Fruit fly (Drosophila melanogaster) whole organism, prepupa: Measurements from ENCODE around the gene CG17834.

Source experiments
- Blimp-1 ChIP-seq: fragments of 200-800 bp; sonication (Bioruptor generic); optimal IDR thresholded peaks from 3 replicates; lab custom pipeline; 2017; ENCODE audit warnings: missing biosample characterization, missing genetic modification characterization, mild to moderate bottlenecking, moderate library complexity, missing genetic modification reagents
- CG10631 ChIP-seq: fragments of 200-800 bp; sonication (Bioruptor generic); optimal IDR thresholded peaks from 2 replicates; lab custom pipeline; 2016; ENCODE audit warnings: missing biosample characterization, missing genetic modification characterization
- CG11294 ChIP-seq: fragments of 200-800 bp; sonication (Bioruptor generic); IDR thresholded peaks from 2 replicates; pipeline ENCODE4 v1.3.6; 2022; ENCODE audit warnings: missing biosample characterization, missing genetic modification characterization
- CG11762 ChIP-seq: fragments of 200-800 bp; sonication (Bioruptor generic); optimal IDR thresholded peaks from 3 replicates; lab custom pipeline; 2016; ENCODE audit warnings: missing biosample characterization, missing genetic modification characterization; ENCODE audit not compliant: insufficient read depth
- CG11902 ChIP-seq: fragments of 200-800 bp; sonication (Bioruptor generic); optimal IDR thresholded peaks from 3 replicates; lab custom pipeline; 2016; ENCODE audit warnings: missing biosample characterization, missing genetic modification characterization
- CG15336 ChIP-seq: fragments of 200-800 bp; sonication (Bioruptor generic); IDR thresholded peaks from 2 replicates; pipeline ENCODE4 v1.3.6; 2022; ENCODE audit warnings: missing biosample characterization, missing genetic modification characterization
- CG1621 ChIP-seq: fragments of 200-800 bp; sonication (Bioruptor generic); optimal IDR thresholded peaks from 3 replicates; lab custom pipeline; 2018; ENCODE audit warnings: missing biosample characterization, mild to moderate bottlenecking, missing genetic modification characterization
- CG3032 ChIP-seq: fragments of 200-800 bp; optimal IDR thresholded peaks from 2 replicates; lab custom pipeline; 2019; ENCODE audit warnings: missing biosample characterization, mild to moderate bottlenecking, missing genetic modification characterization, moderate library complexity
- CG31627 ChIP-seq: fragments of 200-800 bp; sonication (Bioruptor generic); optimal IDR thresholded peaks from 3 replicates; lab custom pipeline; 2016; ENCODE audit warnings: missing biosample characterization, missing genetic modification characterization
- CG32006 ChIP-seq: fragments of 200-800 bp; sonication (Bioruptor generic); optimal IDR thresholded peaks from 3 replicates; lab custom pipeline; 2017; ENCODE audit warnings: missing biosample characterization, mild to moderate bottlenecking, missing genetic modification characterization
- CG34406 ChIP-seq: fragments of 200-800 bp; sonication (Bioruptor generic); optimal IDR thresholded peaks from 3 replicates; lab custom pipeline; 2016; ENCODE audit warnings: missing biosample characterization, missing genetic modification characterization
- CG3919 ChIP-seq: fragments of 200-800 bp; sonication (Bioruptor generic); optimal IDR thresholded peaks from 3 replicates; lab custom pipeline; 2016; ENCODE audit warnings: missing biosample characterization, missing genetic modification characterization
- CG6163 ChIP-seq: fragments of 200-800 bp; sonication (Bioruptor generic); IDR thresholded peaks from 3 replicates; pipeline ENCODE4 v1.3.6; 2022; ENCODE audit warnings: missing biosample characterization, missing genetic modification characterization
- CG6276 ChIP-seq: fragments of 200-800 bp; sonication (Bioruptor generic); optimal IDR thresholded peaks from 2 replicates; lab custom pipeline; 2017; ENCODE audit warnings: missing biosample characterization, mild to moderate bottlenecking, missing genetic modification characterization
- CG6808 ChIP-seq: fragments of 200-800 bp; sonication (Bioruptor generic); optimal IDR thresholded peaks from 3 replicates; lab custom pipeline; 2017; ENCODE audit warnings: missing biosample characterization, missing genetic modification characterization, mild to moderate bottlenecking, moderate library complexity, missing genetic modification reagents
- CG6854 ChIP-seq: fragments of 200-800 bp; sonication (Bioruptor generic); optimal IDR thresholded peaks from 2 replicates; lab custom pipeline; 2017; ENCODE audit warnings: missing biosample characterization, mild to moderate bottlenecking, missing genetic modification characterization
- CG8119 ChIP-seq: fragments of 200-800 bp; sonication (Bioruptor generic); IDR thresholded peaks from 3 replicates; pipeline ENCODE4 v1.3.6; 2022; ENCODE audit warnings: missing biosample characterization, missing genetic modification characterization
- CG8319 ChIP-seq: fragments of 200-800 bp; sonication (Bioruptor generic); optimal IDR thresholded peaks from 3 replicates; lab custom pipeline; 2016; ENCODE audit warnings: missing biosample characterization, missing genetic modification characterization
- CG9139 ChIP-seq: fragments of 200-800 bp; sonication (Bioruptor generic); optimal IDR thresholded peaks from 3 replicates; lab custom pipeline; 2017; ENCODE audit warnings: missing biosample characterization, mild to moderate bottlenecking, missing genetic modification characterization
- Eip75B ChIP-seq: fragments of 200-800 bp; sonication (Bioruptor generic); optimal IDR thresholded peaks from 3 replicates; lab custom pipeline; 2016; ENCODE audit warnings: missing biosample characterization, missing genetic modification characterization
- Eip78C ChIP-seq: fragments of 200-800 bp; sonication (Bioruptor generic); peaks from one replicate; lab custom pipeline; 2016; ENCODE audit warnings: missing biosample characterization, missing genetic modification characterization
- Eip93F ChIP-seq: fragments of 200-800 bp; sonication (Bioruptor generic); optimal IDR thresholded peaks from 2 replicates; lab custom pipeline; 2016; ENCODE audit warnings: missing biosample characterization, mild to moderate bottlenecking, missing genetic modification characterization
- Ets21C ChIP-seq: fragments of 200-800 bp; sonication (Bioruptor generic); optimal IDR thresholded peaks from 3 replicates; lab custom pipeline; 2016; ENCODE audit warnings: missing biosample characterization, missing genetic modification characterization
- Ets96B ChIP-seq: fragments of 200-800 bp; optimal IDR thresholded peaks from 2 replicates; lab custom pipeline; 2019; ENCODE audit warnings: missing biosample characterization, mild to moderate bottlenecking, missing genetic modification characterization, moderate library complexity
- Gug ChIP-seq: fragments of 200-800 bp; sonication (Bioruptor generic); IDR thresholded peaks from 2 replicates; pipeline ENCODE4 v1.3.6; 2022; ENCODE audit warnings: missing biosample characterization, missing genetic modification characterization
- Hr38 ChIP-seq: sonication (Bioruptor generic); optimal IDR thresholded peaks from 2 replicates; lab custom pipeline; 2016; ENCODE audit warnings: missing biosample characterization, missing genetic modification characterization
- Hr39 ChIP-seq: fragments of 200-800 bp; sonication (Bioruptor generic); optimal IDR thresholded peaks from 2 replicates; lab custom pipeline; 2016; ENCODE audit warnings: missing biosample characterization, missing genetic modification characterization
- Hr4 ChIP-seq: fragments of 200-800 bp; sonication (Bioruptor generic); optimal IDR thresholded peaks from 3 replicates; lab custom pipeline; 2016; ENCODE audit warnings: missing biosample characterization, missing genetic modification characterization
- Met ChIP-seq: fragments of 200-800 bp; sonication (Bioruptor generic); optimal IDR thresholded peaks from 3 replicates; lab custom pipeline; 2016; ENCODE audit warnings: missing biosample characterization, missing genetic modification characterization
- Smox ChIP-seq: fragments of 200-800 bp; sonication (Bioruptor generic); optimal IDR thresholded peaks from 3 replicates; lab custom pipeline; 2016; ENCODE audit warnings: missing biosample characterization, missing genetic modification characterization
- Sox14 ChIP-seq: fragments of 200-800 bp; sonication (Bioruptor generic); optimal IDR thresholded peaks from 3 replicates; lab custom pipeline; 2016; ENCODE audit warnings: missing biosample characterization, missing genetic modification characterization
- Sox15 ChIP-seq: fragments of 200-800 bp; sonication (Bioruptor generic); optimal IDR thresholded peaks from 3 replicates; lab custom pipeline; 2016; ENCODE audit warnings: missing biosample characterization, missing genetic modification characterization
- acj6 ChIP-seq: fragments of 200-800 bp; sonication (Bioruptor generic); optimal IDR thresholded peaks from 3 replicates; lab custom pipeline; 2016; ENCODE audit warnings: missing biosample characterization, missing genetic modification characterization
- cyc ChIP-seq: fragments of 200-800 bp; sonication (Bioruptor generic); optimal IDR thresholded peaks from 3 replicates; lab custom pipeline; 2016; ENCODE audit warnings: missing biosample characterization, missing genetic modification characterization
- dsx ChIP-seq: fragments of 200-800 bp; optimal IDR thresholded peaks from 3 replicates; lab custom pipeline; 2019; ENCODE audit warnings: missing biosample characterization, mild to moderate bottlenecking, missing genetic modification characterization, moderate library complexity; ENCODE audit not compliant: poor library complexity, severe bottlenecking
- eg ChIP-seq: fragments of 200-800 bp; sonication (Bioruptor generic); IDR thresholded peaks from 3 replicates; pipeline ENCODE4 v1.3.6; 2022; ENCODE audit warnings: missing biosample characterization, missing genetic modification characterization
- esn ChIP-seq: fragments of 200-800 bp; sonication (Bioruptor generic); optimal IDR thresholded peaks from 2 replicates; lab custom pipeline; 2016; ENCODE audit warnings: missing biosample characterization, mild to moderate bottlenecking, missing genetic modification characterization, moderate library complexity
- fd59A ChIP-seq: fragments of 200-800 bp; sonication (Bioruptor generic); optimal IDR thresholded peaks from 2 replicates; lab custom pipeline; 2017; ENCODE audit warnings: missing biosample characterization, mild to moderate bottlenecking, missing genetic modification characterization, missing genetic modification reagents
- fd85E ChIP-seq: fragments of 200-800 bp; sonication (Bioruptor generic); optimal IDR thresholded peaks from 3 replicates; lab custom pipeline; 2016; ENCODE audit warnings: missing biosample characterization, missing genetic modification characterization
- fkh ChIP-seq: fragments of 200-800 bp; sonication (Bioruptor generic); optimal IDR thresholded peaks from 3 replicates; lab custom pipeline; 2017; ENCODE audit warnings: missing biosample characterization, mild to moderate bottlenecking, missing genetic modification characterization, moderate library complexity
- lz ChIP-seq: fragments of 200-800 bp; sonication (Bioruptor generic); optimal IDR thresholded peaks from 3 replicates; lab custom pipeline; 2016; ENCODE audit warnings: missing biosample characterization, missing genetic modification characterization
- net ChIP-seq: fragments of 200-800 bp; sonication (Bioruptor generic); optimal IDR thresholded peaks from 3 replicates; lab custom pipeline; 2016; ENCODE audit warnings: missing biosample characterization, missing genetic modification characterization
- pdm3 ChIP-seq: fragments of 200-800 bp; sonication (Bioruptor generic); optimal IDR thresholded peaks from 3 replicates; lab custom pipeline; 2016; ENCODE audit warnings: missing biosample characterization, missing genetic modification characterization
- salr ChIP-seq, 2 experiments: fragments of 200-800 bp; sonication (Bioruptor generic); optimal IDR thresholded peaks; 3 replicates each; lab custom pipeline; 2016 to 2018; ENCODE audit warnings: missing biosample characterization in 2 of 2, missing genetic modification characterization in 2 of 2, mild to moderate bottlenecking in 1 of 2
- spab ChIP-seq: fragments of 200-800 bp; sonication (Bioruptor generic); optimal IDR thresholded peaks from 2 replicates; lab custom pipeline; 2017; ENCODE audit warnings: missing biosample characterization, mild to moderate bottlenecking, missing genetic modification characterization, missing genetic modification reagents
- ss ChIP-seq, 2 experiments: fragments of 200-800 bp; sonication (Bioruptor generic); optimal IDR thresholded peaks; 2 replicates in 1 of 2; 3 replicates in 1 of 2; lab custom pipeline; 2017 to 2018; ENCODE audit warnings: mild to moderate bottlenecking in 2 of 2, missing biosample characterization in 2 of 2, missing genetic modification characterization in 2 of 2, moderate library complexity in 1 of 2
- topi ChIP-seq: fragments of 200-800 bp; sonication (Bioruptor generic); optimal IDR thresholded peaks from 3 replicates; lab custom pipeline; 2016; ENCODE audit warnings: missing biosample characterization, missing genetic modification characterization
- vri ChIP-seq: fragments of 200-800 bp; sonication (Bioruptor generic); optimal IDR thresholded peaks from 3 replicates; lab custom pipeline; 2016; ENCODE audit warnings: missing biosample characterization, mild to moderate bottlenecking, missing genetic modification characterization

Gene CG17834

DNA sequence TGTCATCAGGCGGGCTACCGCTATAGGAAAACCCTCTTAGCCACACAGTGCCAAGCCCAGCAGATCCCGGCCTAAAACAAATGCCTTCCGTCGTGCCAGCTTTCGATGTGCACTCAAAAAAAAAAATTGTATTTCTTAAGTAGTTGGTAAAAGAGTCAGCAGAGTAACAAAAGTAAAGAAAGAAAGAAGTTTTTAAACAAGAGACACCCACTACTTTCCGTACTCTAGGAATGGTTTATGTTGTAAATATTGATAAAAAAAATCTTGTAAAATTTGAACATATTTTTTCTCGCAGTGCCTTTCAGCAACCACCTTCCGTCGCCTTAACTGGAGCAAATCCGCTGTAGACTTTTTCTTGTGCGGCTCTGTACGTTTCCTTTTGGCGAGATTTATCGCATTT lies 44.0 kb downstream of the CG17834 start (continued):
- TF ChIP-seq CG8119 (peak; percentile 60; the same call in 1 of the 3 replicates), CG32006 (GFP tag; lab: Kevin White, UChicago) (peak; percentile 55), cyc (GFP tag; lab: Kevin White, UChicago) (peak; percentile 52), Blimp-1 (GFP tag; lab: Kevin White, UChicago) (no peak), CG6163 (peak; percentile 55; the same call in 2 of the 3 replicates), ss (GFP tag; optimal IDR thresholded peaks at IDR 0.05; lab: Kevin White, UChicago) (peak; percentile 37 to 56), CG10631 (peak; percentile 24), Hr38 (GFP tag; lab: Kevin White, UChicago) (no peak), CG6276 (no peak), spab (GFP tag; lab: Kevin White, UChicago) (peak; percentile 53), CG3919 (GFP tag; lab: Kevin White, UChicago) (peak; percentile 69), pdm3 (peak; percentile 65), CG8319 (GFP tag; lab: Kevin White, UChicago) (no peak), dsx (GFP tag; lab: Kevin White, UChicago) (peak; percentile 57), Met (GFP tag; lab: Kevin White, UChicago) (peak; percentile 62), Hr4 (peak; percentile 49), eg (no peak; the same call in 2 of the 3 replicates), CG6808 (GFP tag; lab: Kevin White, UChicago) (peak; percentile 62), Eip93F (GFP tag; lab: Kevin White, UChicago) (no peak), CG31627 (GFP tag; lab: Kevin White, UChicago) (peak; percentile 33), Sox15 (GFP tag; lab: Kevin White, UChicago) (no peak), CG9139 (GFP tag; lab: Kevin White, UChicago) (peak; percentile 35), fd85E (GFP tag; lab: Kevin White, UChicago) (no peak), Gug (GFP tag; lab: Robert Waterston, UW) (no peak), Hr39 (GFP tag; lab: Kevin White, UChicago) (peak; percentile 58), CG11294 (no peak), CG6854 (GFP tag; lab: Kevin White, UChicago) (no peak), CG11902 (peak; percentile 4), net (GFP tag; lab: Kevin White, UChicago) (peak; percentile 32), Smox (GFP tag; lab: Kevin White, UChicago) (peak; percentile 48), CG15336 (GFP tag; lab: Robert Waterston, UW) (peak; percentile 48; the same call in 1 of the 2 replicates), topi (GFP tag; lab: Kevin White, UChicago) (peak; percentile 59), vri (GFP tag; lab: Kevin White, UChicago) (peak; percentile 36), CG11762 (GFP tag; lab: Kevin White, UChicago) (peak; percentile 48), CG3032 (peak; percentile 50), fkh (GFP tag; lab: Kevin White, UChicago) (no peak), Eip78C (peak; percentile 91), salr (GFP tag; optimal IDR thresholded peaks at IDR 0.05; lab: Kevin White, UChicago) (peak in 1 of 2 experiments; percentile 4), fd59A (GFP tag; lab: Kevin White, UChicago) (peak; percentile 46)

DNA sequence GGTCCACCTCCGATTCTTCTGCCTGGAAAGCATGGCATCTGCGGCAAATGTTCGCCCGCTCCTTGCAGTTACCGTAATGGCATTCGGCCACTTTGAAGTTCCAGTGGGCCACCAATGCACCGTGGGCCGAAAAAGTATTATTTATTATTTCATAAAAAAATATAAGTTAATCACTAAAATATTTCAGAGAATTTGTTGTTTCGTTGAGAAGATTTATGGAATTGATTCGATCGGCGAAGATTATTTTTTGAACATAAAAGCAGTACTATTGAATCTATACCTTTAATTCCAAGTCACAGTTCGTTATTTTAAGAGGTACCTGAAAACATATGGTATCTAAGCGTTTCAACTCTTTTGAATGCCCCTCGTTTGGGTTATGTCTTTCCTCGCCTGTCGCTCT lies 45.3 kb downstream of the CG17834 start:
- TF ChIP-seq Gug (GFP tag; lab: Robert Waterston, UW): no peak
- TF ChIP-seq Sox14 (GFP tag; lab: Kevin White, UChicago): no peak
- TF ChIP-seq Met (GFP tag; lab: Kevin White, UChicago): no peak
- TF ChIP-seq Ets21C (GFP tag; lab: Kevin White, UChicago): no peak
- TF ChIP-seq CG11762 (GFP tag; lab: Kevin White, UChicago): no peak
- no peak for TF ChIP-seq Eip75B (GFP tag; lab: Kevin White, UChicago)
- TF ChIP-seq CG34406: no peak
- peak; percentile 49; the same call in 1 of the 3 replicates for TF ChIP-seq CG8119
- no peak for TF ChIP-seq CG1621 (tag; lab: Kevin White, UChicago)
- TF ChIP-seq CG6276: no peak
- TF ChIP-seq net (GFP tag; lab: Kevin White, UChicago): no peak
- TF ChIP-seq CG11902: no peak
- TF ChIP-seq Ets96B: peak; percentile 33
- no peak for TF ChIP-seq fkh (GFP tag; lab: Kevin White, UChicago)
- peak; percentile 20 for TF ChIP-seq lz
- no peak for TF ChIP-seq Blimp-1 (GFP tag; lab: Kevin White, UChicago)
- TF ChIP-seq Sox15 (GFP tag; lab: Kevin White, UChicago): no peak
- peak; percentile 47 for TF ChIP-seq acj6 (GFP tag; lab: Kevin White, UChicago)
- peak; percentile 27 for TF ChIP-seq esn (GFP tag; lab: Kevin White, UChicago)
- no peak for TF ChIP-seq Smox (GFP tag; lab: Kevin White, UChicago)
- peak; percentile 40 for TF ChIP-seq pdm3
- TF ChIP-seq CG15336 (GFP tag; lab: Robert Waterston, UW): peak; percentile 42
- TF ChIP-seq vri (GFP tag; lab: Kevin White, UChicago): no peak
- peak; percentile 23 for TF ChIP-seq CG32006 (GFP tag; lab: Kevin White, UChicago)
- TF ChIP-seq fd59A (GFP tag; lab: Kevin White, UChicago): peak; percentile 18
- no peak for TF ChIP-seq topi (GFP tag; lab: Kevin White, UChicago)
- no peak for TF ChIP-seq eg
- TF ChIP-seq ss (GFP tag; optimal IDR thresholded peaks at IDR 0.05; lab: Kevin White, UChicago): no peak
